Worm (Caenorhabditis elegans): Measurements from ENCODE around the gene C04B4.5.

DNA sequence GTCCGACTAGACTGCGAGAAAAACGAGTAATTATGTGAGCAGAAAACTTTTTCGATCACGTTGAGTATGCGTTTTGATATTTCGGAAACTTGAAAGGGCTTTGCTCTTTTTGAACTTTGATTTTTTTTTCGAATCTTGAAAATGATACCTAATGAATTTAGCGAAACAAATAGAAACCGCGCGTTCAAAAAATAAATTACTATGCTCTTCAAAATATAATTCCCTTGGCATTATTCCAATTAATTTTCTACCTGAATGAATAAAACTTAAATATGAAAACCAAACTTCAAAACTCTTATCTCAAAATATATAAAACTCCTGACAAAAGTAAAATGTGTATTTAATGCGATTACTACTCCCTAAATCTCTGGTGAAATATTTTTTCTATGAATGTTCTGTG is 27.1 kb upstream of the C04B4.5 start, which contains the start of gene xtr-2:
- TF ChIP-seq pros-1 (tag; optimal IDR thresholded peaks at IDR 0.05) (no peak), ceh-2 (tag; optimal IDR thresholded peaks at IDR 0.05) (no peak)
